Fruit fly (Drosophila melanogaster) whole organism: Measurements from ENCODE around the gene mael.

Experiments used
- Dll ChIP-seq: fragments of >200 bp; optimal IDR thresholded peaks from 2 replicates; lab custom pipeline; 2017
- psq ChIP-seq: fragments of >200 bp; optimal IDR thresholded peaks from 2 replicates; lab custom pipeline; 2017

DNA sequence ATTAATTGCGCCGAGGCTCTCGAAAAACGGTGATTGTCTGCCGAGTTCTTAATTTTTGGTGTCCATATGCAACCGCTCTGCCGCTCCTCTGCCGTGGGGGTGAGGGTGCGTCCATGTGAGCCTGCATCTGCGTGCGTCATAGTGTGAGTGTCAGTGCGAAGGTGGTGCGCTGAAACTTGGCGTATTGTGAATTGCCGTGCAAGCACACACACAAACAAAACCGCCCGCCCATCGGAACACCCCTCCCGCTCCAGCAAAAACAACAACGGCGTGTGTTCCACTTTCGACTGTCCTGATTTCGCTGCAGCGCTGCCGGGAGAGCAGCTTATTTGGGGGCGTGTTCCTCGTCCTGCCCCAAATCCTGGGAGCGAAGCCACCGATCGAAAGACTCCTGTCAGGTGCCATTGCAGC lies 21.1 kb downstream of the mael start:
- TF ChIP-seq psq (no peak), Dll (no peak)
